Fruit fly (Drosophila melanogaster) whole organism, embryonic: ENCODE measurements around the gene Jupiter.

Source experiments
- Bdp1 ChIP-seq: fragments of 200-800 bp; sonication (Bioruptor generic); optimal IDR thresholded peaks from 3 replicates; lab custom pipeline; 2016; ENCODE audit warnings: missing biosample characterization, missing genetic modification characterization
- CG10366 ChIP-seq: fragments of 200-800 bp; sonication (Bioruptor generic); IDR thresholded peaks from 2 replicates; pipeline ENCODE4 v1.3.6; 2022; ENCODE audit warnings: missing biosample characterization, missing genetic modification characterization
- CG11560 ChIP-seq: fragments of 200-800 bp; sonication (Bioruptor generic); IDR thresholded peaks from 3 replicates; pipeline ENCODE4 v1.3.6; 2022; ENCODE audit warnings: missing biosample characterization, missing genetic modification characterization
- CG12769 ChIP-seq: fragments of 200-800 bp; sonication (Bioruptor generic); optimal IDR thresholded peaks from 2 replicates; lab custom pipeline; 2019; ENCODE audit warnings: missing biosample characterization, mild to moderate bottlenecking, missing genetic modification characterization, moderate library complexity
- CG13424 ChIP-seq: fragments of 200-800 bp; sonication (Bioruptor generic); optimal IDR thresholded peaks from 2 replicates; lab custom pipeline; 2019; ENCODE audit warnings: missing biosample characterization, mild to moderate bottlenecking, missing genetic modification characterization, moderate library complexity
- CG13624 ChIP-seq: fragments of 200-800 bp; sonication (Bioruptor generic); optimal IDR thresholded peaks from 2 replicates; lab custom pipeline; 2016; ENCODE audit warnings: missing biosample characterization, missing genetic modification characterization
- CG13775 ChIP-seq: fragments of 200-800 bp; sonication (Bioruptor generic); optimal IDR thresholded peaks from 3 replicates; lab custom pipeline; 2017; ENCODE audit warnings: missing biosample characterization, mild to moderate bottlenecking, missing genetic modification characterization
- CG15514 ChIP-seq: fragments of 200-800 bp; sonication (Bioruptor generic); optimal IDR thresholded peaks from 3 replicates; lab custom pipeline; 2017; ENCODE audit warnings: missing biosample characterization, missing genetic modification characterization, mild to moderate bottlenecking, moderate library complexity, missing genetic modification reagents
- CG1603 ChIP-seq: fragments of 200-800 bp; sonication (Bioruptor generic); optimal IDR thresholded peaks from 2 replicates; lab custom pipeline; 2019; ENCODE audit warnings: missing biosample characterization, mild to moderate bottlenecking, missing genetic modification characterization, moderate library complexity
- CG2129 ChIP-seq: fragments of 200-800 bp; sonication (Bioruptor generic); IDR thresholded peaks from 2 replicates; pipeline ENCODE4 v1.3.6; 2022; ENCODE audit warnings: missing biosample characterization, missing genetic modification characterization; ENCODE audit not compliant: partially characterized antibody
- CG2202 ChIP-seq: fragments of 200-800 bp; sonication (Bioruptor generic); optimal IDR thresholded peaks from 2 replicates; lab custom pipeline; 2018; ENCODE audit warnings: missing biosample characterization, mild to moderate bottlenecking, missing genetic modification characterization
- CG30020 ChIP-seq: fragments of 200-800 bp; optimal IDR thresholded peaks from 2 replicates; lab custom pipeline; 2019; ENCODE audit warnings: missing biosample characterization, mild to moderate bottlenecking, missing genetic modification characterization, moderate library complexity
- CG33213 ChIP-seq: fragments of 200-800 bp; sonication (Bioruptor generic); optimal IDR thresholded peaks from 3 replicates; lab custom pipeline; 2016; ENCODE audit warnings: missing biosample characterization, missing genetic modification characterization
- CG34422 ChIP-seq: fragments of 200-800 bp; sonication (Bioruptor generic); IDR thresholded peaks from 3 replicates; pipeline ENCODE4 v1.3.6; 2022; ENCODE audit warnings: missing biosample characterization, missing genetic modification characterization
- CG3847 ChIP-seq: fragments of 200-800 bp; sonication (Bioruptor generic); IDR thresholded peaks from 2 replicates; pipeline ENCODE4 v1.3.6; 2022; ENCODE audit warnings: missing biosample characterization, missing genetic modification characterization
- CG4730 ChIP-seq: fragments of 200-800 bp; sonication (Bioruptor generic); IDR thresholded peaks from 2 replicates; pipeline ENCODE4 v1.3.6; 2022; ENCODE audit warnings: missing biosample characterization, missing genetic modification characterization
- CG6272 ChIP-seq: fragments of 200-800 bp; sonication (Bioruptor generic); IDR thresholded peaks from 2 replicates; pipeline ENCODE4 v1.3.6; 2022; ENCODE audit warnings: missing biosample characterization, missing genetic modification characterization
- CG6791 ChIP-seq: fragments of 200-800 bp; sonication (Bioruptor generic); IDR thresholded peaks from 3 replicates; pipeline ENCODE4 v1.3.6; 2022; ENCODE audit warnings: missing biosample characterization, missing genetic modification characterization; ENCODE audit not compliant: partially characterized antibody
- CG7271 ChIP-seq: fragments of 200-800 bp; sonication (Bioruptor generic); optimal IDR thresholded peaks from 2 replicates; lab custom pipeline; 2018; ENCODE audit warnings: missing biosample characterization, mild to moderate bottlenecking, missing genetic modification characterization, moderate library complexity
- CG8089 ChIP-seq: fragments of 200-800 bp; sonication (Bioruptor generic); optimal IDR thresholded peaks from 3 replicates; lab custom pipeline; 2016; ENCODE audit warnings: missing biosample characterization, missing genetic modification characterization
- CG8388 ChIP-seq: fragments of 200-800 bp; sonication (Bioruptor generic); optimal IDR thresholded peaks from 2 replicates; lab custom pipeline; 2019; ENCODE audit warnings: missing biosample characterization, mild to moderate bottlenecking, missing genetic modification characterization, moderate library complexity
- CG9817 ChIP-seq: fragments of 200-800 bp; sonication (Bioruptor generic); optimal IDR thresholded peaks from 2 replicates; lab custom pipeline; 2018; ENCODE audit warnings: missing biosample characterization, mild to moderate bottlenecking, missing genetic modification characterization, moderate library complexity
- CHES-1-like ChIP-seq: fragments of 200-800 bp; sonication (Bioruptor generic); optimal IDR thresholded peaks from 2 replicates; lab custom pipeline; 2016; ENCODE audit warnings: missing biosample characterization, missing genetic modification characterization
- Deaf1 ChIP-seq: fragments of 200-800 bp; optimal IDR thresholded peaks from 3 replicates; lab custom pipeline; 2019; ENCODE audit warnings: missing biosample characterization, mild to moderate bottlenecking, missing genetic modification characterization, moderate library complexity
- Drgx ChIP-seq: fragments of 200-800 bp; sonication (Bioruptor generic); IDR thresholded peaks from 2 replicates; pipeline ENCODE4 v1.3.6; 2022; ENCODE audit warnings: missing biosample characterization, missing genetic modification characterization
- Eip74EF ChIP-seq, 2 experiments: fragments of 200-800 bp in 1 of 2; fragments of >200 bp in 1 of 2; sonication (Bioruptor generic) in 1 of 2; optimal IDR thresholded peaks; 2 replicates each; lab custom pipeline; 2017 to 2019; ENCODE audit warnings: missing biosample characterization in 2 of 2, missing genetic modification characterization in 2 of 2, mild to moderate bottlenecking in 1 of 2, moderate library complexity in 1 of 2
- GATAe ChIP-seq: fragments of 200-800 bp; sonication (Bioruptor generic); conservative IDR thresholded peaks from 2 replicates; pipeline ENCODE4 v1.3.6; 2022; ENCODE audit warnings: missing biosample characterization, missing genetic modification characterization
- Neu2 ChIP-seq: fragments of 200-800 bp; sonication (Bioruptor generic); optimal IDR thresholded peaks from 3 replicates; lab custom pipeline; 2016; ENCODE audit warnings: missing biosample characterization, missing genetic modification characterization, borderline replicate concordance
- Nf-YB ChIP-seq: fragments of 200-800 bp; sonication (Bioruptor generic); optimal IDR thresholded peaks from 3 replicates; lab custom pipeline; 2019; ENCODE audit warnings: missing biosample characterization, mild to moderate bottlenecking, missing genetic modification characterization, moderate library complexity
- Opbp ChIP-seq: fragments of 200-800 bp; sonication (Bioruptor generic); IDR thresholded peaks from 3 replicates; pipeline ENCODE4 v1.3.6; 2022; ENCODE audit warnings: missing biosample characterization, missing genetic modification characterization; ENCODE audit not compliant: partially characterized antibody
- Ravus ChIP-seq: fragments of 200-800 bp; sonication (Bioruptor generic); IDR thresholded peaks from 2 replicates; pipeline ENCODE4 v1.3.6; 2022; ENCODE audit warnings: missing biosample characterization, missing genetic modification characterization
- ap ChIP-seq: fragments of 200-800 bp; sonication (Bioruptor generic); IDR thresholded peaks from 2 replicates; pipeline ENCODE4 v1.3.6; 2022; ENCODE audit warnings: missing biosample characterization, missing genetic modification characterization
- ase ChIP-seq: fragments of 200-800 bp; sonication (Bioruptor generic); IDR thresholded peaks from 3 replicates; pipeline ENCODE4 v1.3.6; 2022; ENCODE audit warnings: missing biosample characterization, missing genetic modification characterization
- chinmo ChIP-seq: fragments of 200-800 bp; sonication (Bioruptor generic); IDR thresholded peaks from 4 replicates; pipeline ENCODE4 v1.3.6; 2022; ENCODE audit warnings: missing biosample characterization, missing genetic modification characterization; ENCODE audit not compliant: partially characterized antibody
- dm ChIP-seq: fragments of 200-800 bp; sonication (Bioruptor generic); optimal IDR thresholded peaks from 3 replicates; lab custom pipeline; 2016; ENCODE audit warnings: missing biosample characterization, missing genetic modification characterization
- gcm ChIP-seq: fragments of 200-800 bp; sonication (Bioruptor generic); optimal IDR thresholded peaks from 2 replicates; lab custom pipeline; 2019; ENCODE audit warnings: missing biosample characterization, mild to moderate bottlenecking, missing genetic modification characterization, moderate library complexity
- ind ChIP-seq: fragments of 200-800 bp; sonication (Bioruptor generic); optimal IDR thresholded peaks from 3 replicates; lab custom pipeline; 2016; ENCODE audit warnings: missing biosample characterization, missing genetic modification characterization
- jigr1 ChIP-seq: fragments of 200-800 bp; sonication (Bioruptor generic); IDR thresholded peaks from 3 replicates; pipeline ENCODE4 v1.3.6; 2022; ENCODE audit warnings: missing biosample characterization, missing genetic modification characterization
- kah ChIP-seq: fragments of 200-800 bp; sonication (Bioruptor generic); optimal IDR thresholded peaks from 2 replicates; lab custom pipeline; 2018; ENCODE audit warnings: missing biosample characterization, mild to moderate bottlenecking, missing genetic modification characterization
- lbe ChIP-seq: fragments of 200-800 bp; sonication (Bioruptor generic); optimal IDR thresholded peaks from 2 replicates; lab custom pipeline; 2016; ENCODE audit warnings: missing biosample characterization, mild to moderate bottlenecking, missing genetic modification characterization
- lola ChIP-seq, 3 experiments: fragments of >200 bp in 2 of 3; fragments of 200-800 bp in 1 of 3; sonication (Bioruptor generic) in 1 of 3; optimal IDR thresholded peaks; 2 replicates each; lab custom pipeline; 2017 to 2019; ENCODE audit warnings: missing biosample characterization in 3 of 3, missing genetic modification characterization in 3 of 3, mild to moderate bottlenecking in 1 of 3, moderate library complexity in 1 of 3
- nerfin-1 ChIP-seq: fragments of 200-800 bp; sonication (Bioruptor generic); optimal IDR thresholded peaks from 3 replicates; lab custom pipeline; 2019; ENCODE audit warnings: missing biosample characterization, mild to moderate bottlenecking, missing genetic modification characterization, moderate library complexity
- ranshi ChIP-seq: fragments of 200-800 bp; sonication (Bioruptor generic); IDR thresholded peaks from 2 replicates; pipeline ENCODE4 v1.3.6; 2022; ENCODE audit warnings: missing biosample characterization, missing genetic modification characterization
- slbo ChIP-seq: fragments of 200-800 bp; sonication (Bioruptor generic); IDR thresholded peaks from 2 replicates; pipeline ENCODE4 v1.3.6; 2022; ENCODE audit warnings: missing biosample characterization, missing genetic modification characterization
- slou ChIP-seq: fragments of 200-800 bp; sonication (Bioruptor generic); optimal IDR thresholded peaks from 3 replicates; lab custom pipeline; 2016; ENCODE audit warnings: missing biosample characterization, missing genetic modification characterization
- sob ChIP-seq: fragments of 200-800 bp; sonication (Bioruptor generic); IDR thresholded peaks from 2 replicates; pipeline ENCODE4 v1.3.6; 2022; ENCODE audit warnings: missing biosample characterization, missing genetic modification characterization
- sqz ChIP-seq: fragments of 200-800 bp; sonication (Bioruptor generic); optimal IDR thresholded peaks from 3 replicates; lab custom pipeline; 2018; ENCODE audit warnings: missing biosample characterization, mild to moderate bottlenecking, missing genetic modification characterization
- z ChIP-seq: fragments of 200-800 bp; sonication (Bioruptor generic); IDR thresholded peaks from 3 replicates; pipeline ENCODE4 v1.3.6; 2022; ENCODE audit warnings: missing biosample characterization, missing genetic modification characterization

Gene Jupiter

dm6 chr3R:11613252-11614036, 6.3 kb downstream of the Jupiter start (continued):
- peak; percentile 56; the same call in 2 of the 3 replicates for TF ChIP-seq CG11560 (tag; lab: Robert Waterston, UW)
- TF ChIP-seq gcm (GFP tag; lab: Kevin White, UChicago) = peak; percentile 89
- peak; percentile 11; the same call in 1 of the 2 replicates for TF ChIP-seq ap (GFP tag; lab: Robert Waterston, UW)
- no peak for TF ChIP-seq GATAe
- TF ChIP-seq CG15514 (GFP tag; lab: Kevin White, UChicago) = peak; percentile 27
- peak; percentile 44 for TF ChIP-seq CG13424 (tag; lab: Kevin White, UChicago)
- peak; percentile 63 for TF ChIP-seq CG13624
- peak; percentile 63 for TF ChIP-seq CG9817 (tag; lab: Kevin White, UChicago)
- TF ChIP-seq Deaf1 (tag; lab: Kevin White, UChicago) = peak; percentile 4
- TF ChIP-seq CG8089 (GFP tag; lab: Kevin White, UChicago) = peak; percentile 80
- peak; percentile 9 for TF ChIP-seq CG13775 (GFP tag; lab: Kevin White, UChicago)
- TF ChIP-seq CG12769 (tag; lab: Kevin White, UChicago) = peak; percentile 29
- peak; percentile 21 for TF ChIP-seq ind (GFP tag; lab: Kevin White, UChicago)
- TF ChIP-seq CG1603 (tag; lab: Kevin White, UChicago) = peak; percentile 48
- TF ChIP-seq CG2202 = peak; percentile 33
- TF ChIP-seq Drgx (GFP tag; lab: Robert Waterston, UW) = no peak
- TF ChIP-seq slou = peak; percentile 61
- peak in 1 of 3 experiments; percentile 32 for TF ChIP-seq lola (GFP tag; optimal IDR thresholded peaks at IDR 0.05; lab: Kevin White, UChicago)
- TF ChIP-seq CG2129 (GFP tag; lab: Robert Waterston, UW) = no peak
- TF ChIP-seq Neu2 (GFP tag; lab: Kevin White, UChicago) = no peak
- peak; percentile 14; the same call in 1 of the 3 replicates for TF ChIP-seq CG6791 (GFP tag; lab: Robert Waterston, UW)
- no peak for TF ChIP-seq jigr1 (GFP tag; lab: Robert Waterston, UW)
- TF ChIP-seq CG7271 = no peak
- no peak for TF ChIP-seq lbe (GFP tag; lab: Kevin White, UChicago)
- peak; percentile 66 for TF ChIP-seq CG10366 (GFP tag; lab: Robert Waterston, UW)
- peak; percentile 66; the same call in 2 of the 3 replicates for TF ChIP-seq ase
- no peak; the same call in 1 of the 2 replicates for TF ChIP-seq Ravus (GFP tag; lab: Robert Waterston, UW)
- TF ChIP-seq nerfin-1 (tag; lab: Kevin White, UChicago) = no peak
- no peak for TF ChIP-seq z (GFP tag; lab: Robert Waterston, UW)
- TF ChIP-seq CHES-1-like = no peak
- TF ChIP-seq Bdp1 (GFP tag; lab: Kevin White, UChicago) = peak; percentile 35
- TF ChIP-seq kah (GFP tag; lab: Kevin White, UChicago) = no peak
- no peak for TF ChIP-seq CG8388 (GFP tag; lab: Kevin White, UChicago)
- TF ChIP-seq slbo (GFP tag; lab: Robert Waterston, UW) = peak; percentile 90
- 0 out of 3 replicates have a peak, but pooled peaks have one; percentile 52 for TF ChIP-seq Opbp
- TF ChIP-seq Nf-YB (GFP tag; lab: Kevin White, UChicago) = no peak
- peak; percentile 34; the same call in 1 of the 2 replicates for TF ChIP-seq ranshi
- TF ChIP-seq sob (GFP tag; lab: Robert Waterston, UW) = peak; percentile 81
- 0 out of 2 replicates have a peak, but pooled peaks have one; percentile 21 for TF ChIP-seq CG6272
- TF ChIP-seq CG33213 (GFP tag; lab: Kevin White, UChicago) = peak; percentile 84
- peak; percentile 24 for TF ChIP-seq dm
- peak; percentile 67 for TF ChIP-seq CG3847
- TF ChIP-seq Eip74EF (GFP tag; optimal IDR thresholded peaks at IDR 0.05; lab: Kevin White, UChicago) = peak in 1 of 2 experiments; percentile 51
- peak; percentile 85 for TF ChIP-seq CG34422 (GFP tag; lab: Robert Waterston, UW)
- TF ChIP-seq chinmo (GFP tag; lab: Robert Waterston, UW) = 0 out of 4 replicates have a peak, but pooled peaks have one; percentile 21
- no peak for TF ChIP-seq sqz (GFP tag; lab: Kevin White, UChicago)
- no peak for TF ChIP-seq CG30020
- peak; percentile 65 for TF ChIP-seq CG4730 (GFP tag; lab: Robert Waterston, UW)
